Fruit fly (Drosophila melanogaster): ENCODE data around the gene CG1492.
A peak's percentile ranks its signal among the peaks of the same experiment; 100 is the strongest.

Gene CG1492

DNA sequence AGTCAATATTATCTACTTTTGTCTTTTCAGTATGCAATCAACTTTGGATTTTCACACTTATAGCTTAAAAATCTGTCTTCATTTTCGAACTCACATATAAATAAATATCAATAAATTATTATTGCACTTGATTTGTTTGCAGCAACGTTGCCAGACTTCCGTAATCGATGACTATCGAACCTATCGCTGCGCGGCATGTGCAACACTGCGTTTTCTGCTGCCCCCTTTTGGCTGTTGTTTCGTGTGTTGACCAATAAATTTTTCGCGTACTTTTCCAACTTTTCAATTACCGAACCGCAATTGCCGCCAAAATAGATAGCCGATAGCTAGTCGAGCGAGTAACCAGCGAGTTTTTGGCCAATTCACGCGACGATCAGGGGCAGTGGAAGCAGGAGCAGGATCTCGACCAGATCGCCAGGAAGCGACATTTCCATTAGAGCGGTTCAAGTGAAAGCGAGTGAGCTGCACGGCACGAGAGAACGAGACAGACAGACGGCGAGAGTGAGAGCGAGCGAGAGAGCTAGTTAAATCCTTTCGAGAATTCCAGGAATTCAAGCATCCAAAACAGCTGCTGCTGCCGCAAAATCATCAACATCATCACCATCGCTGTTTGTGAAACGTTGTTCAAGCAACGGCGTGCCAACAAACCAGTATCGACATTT, 6.6 kb upstream of the CG1492 start, which contains the start of gene Lsm12a:
Lsm12a (plus strand) TSS at position 201 of the 662 bp plus-strand sequence.
- TF ChIP-seq CG8301 (tag; optimal IDR thresholded peaks at IDR 0.05) (no peak), Snoo (tag; optimal IDR thresholded peaks at IDR 0.05) (no peak), CG17806 (tag; optimal IDR thresholded peaks at IDR 0.05) (no peak), CG15710 (tag; optimal IDR thresholded peaks at IDR 0.05) (no peak), CG9948 (tag; optimal IDR thresholded peaks at IDR 0.05) (no peak), CG32121 (GFP tag; IDR thresholded peaks at IDR 0.05) (no peak), CG13204 (GFP tag; optimal IDR thresholded peaks at IDR 0.05) (no peak), fd96Ca (GFP tag; IDR thresholded peaks at IDR 0.05) (no peak), gl (tag; optimal IDR thresholded peaks at IDR 0.05) (no peak), CG8159 (tag; optimal IDR thresholded peaks at IDR 0.05) (no peak), CG10348 (GFP tag; IDR thresholded peaks at IDR 0.05) (no peak)

DNA sequence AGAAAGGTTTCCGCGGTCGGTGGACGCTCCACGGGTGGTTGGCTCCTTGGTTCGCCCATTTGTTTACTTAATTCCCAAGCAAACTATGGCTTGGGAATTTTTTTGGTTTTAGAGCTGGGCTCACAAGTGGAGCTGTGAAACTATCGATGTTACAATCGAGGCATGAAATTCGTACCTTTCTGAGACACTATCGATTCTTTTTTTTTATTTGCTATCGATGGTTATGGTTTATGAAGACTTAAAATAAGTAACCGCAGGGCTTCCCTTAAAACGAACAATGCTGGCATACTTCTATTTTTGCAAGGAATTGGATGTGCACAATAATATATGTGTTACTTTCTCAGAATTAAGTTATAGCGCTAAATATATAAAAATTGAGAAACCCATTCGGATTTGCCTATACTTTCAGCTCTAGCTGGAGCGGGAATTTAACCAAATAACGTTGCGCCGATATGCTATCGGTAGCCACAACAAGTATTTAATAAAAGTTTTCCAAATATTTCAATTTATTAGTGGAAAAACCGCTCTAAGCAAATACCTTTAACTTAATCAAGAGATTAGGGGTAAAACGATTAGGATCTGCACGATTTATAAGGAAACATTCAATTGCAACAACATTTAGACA, 5.9 kb upstream of the CG1492 start, which contains the start of gene Chrac-16:
Chrac-16 (minus strand) TSS at position 147 of the 625 bp plus-strand sequence.
- TF ChIP-seq CG4496 (GFP tag; IDR thresholded peaks at IDR 0.05) (no peak), CG17806 (tag; optimal IDR thresholded peaks at IDR 0.05) (no peak), CG32121 (GFP tag; IDR thresholded peaks at IDR 0.05) (no peak), CG13204 (GFP tag; optimal IDR thresholded peaks at IDR 0.05) (no peak), fd96Ca (GFP tag; IDR thresholded peaks at IDR 0.05) (no peak), EcR (GFP tag; optimal IDR thresholded peaks at IDR 0.05) (no peak), CG8159 (tag; optimal IDR thresholded peaks at IDR 0.05) (no peak)

DNA sequence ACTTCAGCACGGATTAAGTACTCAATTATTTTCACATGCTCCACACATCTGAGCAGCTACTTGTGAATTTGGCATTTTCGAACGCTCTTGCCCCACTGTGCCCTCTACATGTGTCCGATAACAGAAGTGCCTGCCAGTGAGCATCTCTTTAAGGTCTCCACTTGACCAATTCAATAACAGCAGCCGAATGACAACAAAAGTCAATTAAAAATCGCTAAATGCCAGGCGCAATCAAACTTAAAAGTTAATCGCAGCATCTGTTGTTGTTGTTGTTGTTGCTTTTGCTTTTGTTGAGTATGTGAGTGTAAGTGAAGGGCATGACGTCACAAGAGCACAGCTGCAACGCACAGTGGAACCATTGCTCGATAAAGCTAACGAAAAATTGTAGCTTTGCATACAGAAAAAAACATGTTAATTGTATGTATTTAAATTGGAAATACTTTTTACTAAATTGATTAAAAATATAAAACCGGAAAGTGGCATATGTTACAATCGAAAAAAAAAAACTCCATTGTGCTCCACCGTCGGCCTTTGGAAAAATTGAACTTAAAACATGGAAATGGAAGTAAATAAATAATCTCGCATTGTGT, 2.9 kb upstream of the CG1492 start:
- TF ChIP-seq gl (tag; optimal IDR thresholded peaks at IDR 0.05) (peak; percentile 35), CG8301 (tag; optimal IDR thresholded peaks at IDR 0.05) (peak; percentile 20), Pif1A (GFP tag; optimal IDR thresholded peaks at IDR 0.05) (peak; percentile 70), Snoo (tag; optimal IDR thresholded peaks at IDR 0.05) (peak; percentile 65), CG10348 (GFP tag; IDR thresholded peaks at IDR 0.05) (no peak), CG17806 (tag; optimal IDR thresholded peaks at IDR 0.05) (peak; percentile 55), CG8159 (tag; optimal IDR thresholded peaks at IDR 0.05) (peak; percentile 64), EcR (GFP tag; optimal IDR thresholded peaks at IDR 0.05) (peak; percentile 69), Ets98B (GFP tag; IDR thresholded peaks at IDR 0.05) (peak; percentile 63), CG12605 (GFP tag; IDR thresholded peaks at IDR 0.05) (peak; percentile 52; the same call in 1 of the 2 replicates), CG4496 (GFP tag; IDR thresholded peaks at IDR 0.05) (0 out of 3 replicates have a peak, but pooled peaks have one; percentile 30), fd96Ca (GFP tag; IDR thresholded peaks at IDR 0.05) (no peak), CG14655 (GFP tag; optimal IDR thresholded peaks at IDR 0.05) (no peak), CG34367 (tag; optimal IDR thresholded peaks at IDR 0.05) (peak; percentile 37), CG15710 (tag; optimal IDR thresholded peaks at IDR 0.05) (peak; percentile 45), D1 (tag; optimal IDR thresholded peaks at IDR 0.05) (no peak), CG13204 (GFP tag; optimal IDR thresholded peaks at IDR 0.05) (no peak), CG32121 (GFP tag; IDR thresholded peaks at IDR 0.05) (peak; percentile 48), CG9948 (tag; optimal IDR thresholded peaks at IDR 0.05) (peak; percentile 28), Pif1B (GFP tag; optimal IDR thresholded peaks at IDR 0.05) (peak; percentile 77), rn (GFP tag; IDR thresholded peaks at IDR 0.05) (no peak)

DNA sequence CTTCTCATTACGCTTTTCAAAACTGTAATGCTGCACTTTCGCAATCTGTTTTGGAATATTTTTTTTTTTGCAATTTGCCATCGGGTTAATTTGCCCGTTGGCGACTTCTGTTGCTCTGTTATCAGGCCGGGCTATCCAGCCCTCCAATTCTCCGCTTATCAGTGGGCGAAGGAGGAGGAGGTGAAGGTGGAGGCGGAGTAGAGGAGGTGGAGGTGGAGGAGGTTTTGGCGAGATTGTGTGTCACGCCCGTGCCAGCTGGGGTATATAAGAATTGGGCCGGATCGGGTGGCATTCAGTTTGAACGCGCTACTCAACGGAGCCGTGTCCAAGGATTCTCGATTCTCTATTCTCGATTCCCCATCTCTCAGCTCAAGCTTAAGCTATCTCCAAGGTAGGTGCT, 2.1 kb upstream of the CG1492 start:
- TF ChIP-seq CG17806 (tag; optimal IDR thresholded peaks at IDR 0.05) = no peak
- no peak for TF ChIP-seq Ets98B (GFP tag; IDR thresholded peaks at IDR 0.05)
- no peak for TF ChIP-seq CG34367 (tag; optimal IDR thresholded peaks at IDR 0.05)
- no peak for TF ChIP-seq D1 (tag; optimal IDR thresholded peaks at IDR 0.05)
- no peak for TF ChIP-seq Pif1A (GFP tag; optimal IDR thresholded peaks at IDR 0.05)
- TF ChIP-seq EcR (GFP tag; optimal IDR thresholded peaks at IDR 0.05) = no peak
- no peak for TF ChIP-seq Pif1B (GFP tag; optimal IDR thresholded peaks at IDR 0.05)
- no peak for TF ChIP-seq CG15710 (tag; optimal IDR thresholded peaks at IDR 0.05)
- no peak for TF ChIP-seq rn (GFP tag; IDR thresholded peaks at IDR 0.05)
- TF ChIP-seq CG13204 (GFP tag; optimal IDR thresholded peaks at IDR 0.05) = no peak
- no peak for TF ChIP-seq CG12605 (GFP tag; IDR thresholded peaks at IDR 0.05)
- TF ChIP-seq CG9948 (tag; optimal IDR thresholded peaks at IDR 0.05) = no peak
- no peak for TF ChIP-seq fd96Ca (GFP tag; IDR thresholded peaks at IDR 0.05)
- no peak for TF ChIP-seq gl (tag; optimal IDR thresholded peaks at IDR 0.05)
- no peak for TF ChIP-seq CG4496 (GFP tag; IDR thresholded peaks at IDR 0.05)

DNA sequence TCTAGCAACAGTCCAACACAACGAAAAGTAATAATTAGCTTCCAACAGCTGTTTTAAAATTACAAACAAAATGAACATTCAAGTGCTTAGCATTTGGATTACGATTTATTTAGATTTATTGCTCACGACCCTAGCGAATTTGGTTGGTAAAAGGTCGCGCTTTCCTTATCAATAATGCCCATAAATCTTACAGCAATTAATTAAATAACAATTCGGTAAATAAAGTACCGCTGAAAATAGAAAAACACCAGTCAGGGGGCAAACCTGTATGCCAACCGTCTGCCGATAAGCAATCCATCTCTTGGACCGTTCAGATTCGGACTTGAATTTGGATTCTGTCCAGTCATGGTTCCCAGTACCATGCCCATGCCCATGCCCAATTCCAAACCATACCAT, 1.1 kb upstream of the CG1492 start:
- TF ChIP-seq CG8301 (tag; optimal IDR thresholded peaks at IDR 0.05) = no peak
- TF ChIP-seq CG15710 (tag; optimal IDR thresholded peaks at IDR 0.05) = no peak
- TF ChIP-seq CG34367 (tag; optimal IDR thresholded peaks at IDR 0.05) = no peak
- TF ChIP-seq Pif1B (GFP tag; optimal IDR thresholded peaks at IDR 0.05) = no peak
- no peak for TF ChIP-seq CG4496 (GFP tag; IDR thresholded peaks at IDR 0.05)
- no peak for TF ChIP-seq CG12605 (GFP tag; IDR thresholded peaks at IDR 0.05)
- no peak for TF ChIP-seq CG32121 (GFP tag; IDR thresholded peaks at IDR 0.05)
- no peak for TF ChIP-seq Ets98B (GFP tag; IDR thresholded peaks at IDR 0.05)
- no peak for TF ChIP-seq CG17806 (tag; optimal IDR thresholded peaks at IDR 0.05)
- TF ChIP-seq EcR (GFP tag; optimal IDR thresholded peaks at IDR 0.05) = no peak
- TF ChIP-seq CG13204 (GFP tag; optimal IDR thresholded peaks at IDR 0.05) = no peak
- no peak for TF ChIP-seq gl (tag; optimal IDR thresholded peaks at IDR 0.05)
- no peak for TF ChIP-seq rn (GFP tag; IDR thresholded peaks at IDR 0.05)
- no peak for TF ChIP-seq CG10348 (GFP tag; IDR thresholded peaks at IDR 0.05)
- no peak for TF ChIP-seq Pif1A (GFP tag; optimal IDR thresholded peaks at IDR 0.05)
- TF ChIP-seq CG14655 (GFP tag; optimal IDR thresholded peaks at IDR 0.05) = no peak
- TF ChIP-seq CG8159 (tag; optimal IDR thresholded peaks at IDR 0.05) = no peak
- no peak for TF ChIP-seq fd96Ca (GFP tag; IDR thresholded peaks at IDR 0.05)
- no peak for TF ChIP-seq Snoo (tag; optimal IDR thresholded peaks at IDR 0.05)
